Worm (Caenorhabditis elegans): ENCODE data around the gene atf-2.
A peak's percentile ranks its signal among the peaks of the same experiment; 100 is the strongest.

The atf-2 gene

DNA sequence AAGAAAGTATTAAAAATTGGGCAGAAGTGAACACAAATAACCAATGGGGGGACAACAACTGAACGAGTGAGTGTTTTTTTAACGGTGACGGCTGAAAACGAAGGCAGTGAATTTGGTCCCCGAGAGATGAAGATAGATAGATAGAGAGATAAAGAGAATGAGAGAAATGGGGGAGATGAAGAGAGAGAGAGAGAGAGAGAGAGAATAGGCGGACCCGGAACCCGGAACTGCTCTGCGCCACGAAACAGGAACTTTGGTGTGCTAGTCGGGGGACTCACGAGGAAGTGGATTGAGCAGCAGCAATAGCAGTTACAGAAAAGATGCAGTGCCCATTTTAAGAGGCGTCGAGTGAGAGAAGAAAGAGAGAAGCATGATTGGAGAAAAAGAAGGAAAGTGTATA is 44.6 kb downstream of the atf-2 start:
- TF ChIP-seq die-1 (tag; optimal IDR thresholded peaks at IDR 0.05) = no peak
- TF ChIP-seq ztf-18 (tag; optimal IDR thresholded peaks at IDR 0.05) = peak; percentile 5
- peak; percentile 79 for TF ChIP-seq ceh-27 (GFP tag; optimal IDR thresholded peaks at IDR 0.05)
- peak; percentile 94 for TF ChIP-seq K12H6.12 (tag; optimal IDR thresholded peaks at IDR 0.05)
- peak; percentile 66 for TF ChIP-seq chd-7 (tag; optimal IDR thresholded peaks at IDR 0.05)
- no peak for TF ChIP-seq ztf-25 (GFP tag; IDR thresholded peaks at IDR 0.05)
- no peak for TF ChIP-seq B0336.3 (GFP tag; IDR thresholded peaks at IDR 0.05)
- TF ChIP-seq egrh-3 (GFP tag; IDR thresholded peaks at IDR 0.05) = peak; percentile 41; the same call in 1 of the 2 replicates
- 0 out of 2 replicates have a peak, but pooled peaks have one; percentile 17 for TF ChIP-seq C06A6.2 (GFP tag; conservative IDR thresholded peaks at IDR 0.05)
- TF ChIP-seq hmg-20 (GFP tag; IDR thresholded peaks at IDR 0.05) = 0 out of 2 replicates have a peak, but pooled peaks have one; percentile 17
- TF ChIP-seq attf-5 (GFP tag; optimal IDR thresholded peaks at IDR 0.05) = peak; percentile 26
- peak; percentile 63 for TF ChIP-seq somi-1 (GFP tag; optimal IDR thresholded peaks at IDR 0.05)
- TF ChIP-seq ZK185.1 (tag; optimal IDR thresholded peaks at IDR 0.05; ENCODE audit: poor library complexity, severe bottlenecking) = peak; percentile 31
- peak; percentile 8 for TF ChIP-seq madf-10 (tag; optimal IDR thresholded peaks at IDR 0.05)
- TF ChIP-seq Y79H2A.3 (GFP tag; conservative IDR thresholded peaks at IDR 0.05) = no peak

DNA sequence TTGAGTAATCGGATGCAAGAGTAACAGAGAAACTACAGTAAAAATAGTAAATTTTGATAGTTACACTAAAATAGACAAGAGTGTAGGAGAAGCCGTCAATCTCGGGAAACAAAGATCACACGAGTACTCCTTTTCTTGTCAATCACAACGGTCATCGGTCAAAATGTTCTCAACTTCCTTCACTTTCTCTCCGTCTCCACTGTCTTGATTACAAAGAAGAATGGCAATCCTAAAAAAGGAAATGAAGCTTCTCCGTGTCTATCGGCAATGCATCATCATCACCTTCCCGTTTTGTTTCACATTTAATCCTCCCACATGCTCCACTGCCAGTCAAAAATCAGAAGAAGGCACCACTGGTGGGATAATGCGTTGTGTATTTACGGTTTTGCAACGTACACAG is 47.9 kb downstream of the atf-2 start:
- TF ChIP-seq ekl-4 (GFP tag; IDR thresholded peaks at IDR 0.05) (no peak), cebp-2 (GFP tag; IDR thresholded peaks at IDR 0.05) (0 out of 2 replicates have a peak, but pooled peaks have one; percentile 31)

DNA sequence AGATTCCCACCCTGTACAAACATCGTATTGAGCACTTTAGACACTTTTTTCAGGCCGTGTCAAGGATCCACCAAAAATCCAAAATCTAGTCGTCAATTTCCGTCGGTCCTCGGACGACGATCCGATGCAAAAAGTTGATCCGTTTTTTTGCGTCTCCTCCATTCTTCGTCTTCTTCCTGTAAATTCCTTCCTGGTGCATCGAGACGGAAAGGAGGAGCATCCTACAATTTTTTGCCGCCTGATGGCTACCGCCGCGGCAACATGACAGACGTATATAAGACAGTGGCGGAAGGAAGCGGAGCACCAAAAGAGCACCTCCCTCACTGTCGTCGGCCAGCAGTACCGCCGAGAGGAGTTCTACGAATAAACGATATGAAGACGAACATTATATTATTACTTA is 49.0 kb downstream of the atf-2 start, which contains the start of gene appg-2:
TSS of gene appg-2 (plus strand) at position 301 of the 400 bp plus-strand sequence.
- TF ChIP-seq zfh-2 (GFP tag; conservative IDR thresholded peaks at IDR 0.05) (0 out of 2 replicates have a peak, but pooled peaks have one; percentile 17), nfya-2 (GFP tag; IDR thresholded peaks at IDR 0.05) (no peak)
